Fruit fly (Drosophila melanogaster) whole organism: Measurements from ENCODE around the gene CG6230.

Experiments used
- CG8478 ChIP-seq: fragments of >200 bp; optimal IDR thresholded peaks from 2 replicates; lab custom pipeline; 2018; ENCODE audit warnings: inconsistent platforms
- Dll ChIP-seq: fragments of >200 bp; optimal IDR thresholded peaks from 2 replicates; lab custom pipeline; 2017
- EcR ChIP-seq, 2 experiments: fragments of >200 bp; optimal IDR thresholded peaks; 2 replicates each; lab custom pipeline; 2017; ENCODE audit warnings: missing biosample characterization in 2 of 2, missing genetic modification characterization in 2 of 2, missing genetic modification reagents in 2 of 2
- pan ChIP-seq: fragments of >200 bp; optimal IDR thresholded peaks from 2 replicates; lab custom pipeline; 2017
- psq ChIP-seq: fragments of >200 bp; optimal IDR thresholded peaks from 2 replicates; lab custom pipeline; 2017
- usp ChIP-seq: fragments of >200 bp; optimal IDR thresholded peaks from 2 replicates; lab custom pipeline; 2017; ENCODE audit warnings: missing biosample characterization, missing genetic modification characterization, mixed read lengths

DNA sequence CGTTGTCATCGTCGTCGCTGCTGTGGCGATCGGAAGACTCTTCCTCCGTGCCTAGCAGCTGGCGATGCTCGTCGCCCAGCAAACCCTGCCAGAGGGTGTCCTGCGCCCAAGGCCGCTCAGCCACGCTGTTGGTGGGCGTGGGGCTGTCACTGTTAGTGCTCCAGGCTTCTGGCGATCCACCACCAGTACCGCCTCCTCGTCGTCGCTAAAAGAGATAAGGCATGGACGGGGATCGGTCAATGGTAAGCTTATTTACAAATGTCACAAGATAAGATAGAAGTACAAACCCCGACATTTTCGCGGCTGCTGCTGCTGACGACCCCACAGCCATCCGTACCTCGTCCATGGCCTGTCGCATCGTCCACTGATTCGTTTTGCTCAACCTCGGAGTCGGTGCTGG is 14.8 kb downstream of the CG6230 start:
- TF ChIP-seq pan (no peak), psq (lab: Kevin White, UChicago) (no peak), Dll (lab: Kevin White, UChicago) (no peak), CG8478 (lab: Kevin White, UChicago) (no peak), usp (GFP tag; lab: Kevin White, UChicago) (no peak), EcR (GFP tag; optimal IDR thresholded peaks at IDR 0.05; lab: Kevin White, UChicago) (no peak)
